Fruit fly (Drosophila melanogaster) whole organism, embryonic: ENCODE data around the gene SecCl.
A peak's percentile ranks its signal among the peaks of the same experiment; 100 is the strongest.

Source experiments
- ATbp ChIP-seq: fragments of 200-800 bp; sonication (Bioruptor generic); optimal IDR thresholded peaks from 2 replicates; lab custom pipeline; 2017; ENCODE audit warnings: missing biosample characterization, mild to moderate bottlenecking, missing genetic modification characterization, missing genetic modification reagents
- B-H1 ChIP-seq: fragments of 200-800 bp; sonication (Bioruptor generic); IDR thresholded peaks from 3 replicates; pipeline ENCODE4 v1.3.6; 2022; ENCODE audit warnings: missing biosample characterization, missing genetic modification characterization
- BEAF-32 ChIP-seq: fragments of 200-800 bp; sonication (Bioruptor generic); optimal IDR thresholded peaks from 3 replicates; lab custom pipeline; 2017; ENCODE audit warnings: missing biosample characterization, missing genetic modification characterization, mild to moderate bottlenecking, moderate library complexity, missing genetic modification reagents
- CG10462 ChIP-seq: fragments of 200-800 bp; sonication (Bioruptor generic); optimal IDR thresholded peaks from 2 replicates; lab custom pipeline; 2016; ENCODE audit warnings: missing biosample characterization, missing genetic modification characterization
- CG11456 ChIP-seq: fragments of 200-800 bp; sonication (Bioruptor generic); IDR thresholded peaks from 3 replicates; pipeline ENCODE4 v1.3.6; 2022; ENCODE audit warnings: missing biosample characterization, missing genetic modification characterization
- CG12659 ChIP-seq: fragments of 200-800 bp; sonication (Bioruptor generic); optimal IDR thresholded peaks from 3 replicates; lab custom pipeline; 2017; ENCODE audit warnings: mild to moderate bottlenecking, missing biosample characterization, missing genetic modification reagents, missing genetic modification characterization
- CG13287 ChIP-seq: fragments of 200-800 bp; sonication (Bioruptor generic); IDR thresholded peaks from 2 replicates; pipeline ENCODE4 v1.3.6; 2022; ENCODE audit warnings: missing biosample characterization, missing genetic modification characterization; ENCODE audit not compliant: partially characterized antibody
- CG14667 ChIP-seq: fragments of 200-800 bp; sonication (Bioruptor generic); IDR thresholded peaks from 2 replicates; pipeline ENCODE4 v1.3.6; 2022; ENCODE audit warnings: missing biosample characterization, missing genetic modification characterization
- CG15269 ChIP-seq: fragments of 200-800 bp; sonication (Bioruptor generic); optimal IDR thresholded peaks from 2 replicates; lab custom pipeline; 2018; ENCODE audit warnings: missing biosample characterization, mild to moderate bottlenecking, missing genetic modification characterization, moderate library complexity
- CG15514 ChIP-seq: fragments of 200-800 bp; sonication (Bioruptor generic); optimal IDR thresholded peaks from 3 replicates; lab custom pipeline; 2017; ENCODE audit warnings: missing biosample characterization, missing genetic modification characterization, mild to moderate bottlenecking, moderate library complexity, missing genetic modification reagents
- CG17361 ChIP-seq: fragments of 200-800 bp; sonication (Bioruptor generic); IDR thresholded peaks from 3 replicates; pipeline ENCODE4 v1.3.6; 2022; ENCODE audit warnings: missing biosample characterization, missing genetic modification characterization
- CG18262 ChIP-seq: fragments of 200-800 bp; optimal IDR thresholded peaks from 3 replicates; lab custom pipeline; 2019; ENCODE audit warnings: missing biosample characterization, mild to moderate bottlenecking, missing genetic modification characterization, moderate library complexity
- CG31441 ChIP-seq: fragments of 200-800 bp; sonication (Bioruptor generic); IDR thresholded peaks from 2 replicates; pipeline ENCODE4 v1.3.6; 2022; ENCODE audit warnings: missing biosample characterization, missing genetic modification characterization
- CG34376 ChIP-seq: fragments of 200-800 bp; sonication (Bioruptor generic); optimal IDR thresholded peaks from 2 replicates; lab custom pipeline; 2018; ENCODE audit warnings: missing biosample characterization, mild to moderate bottlenecking, missing genetic modification characterization
- CG42726 ChIP-seq: fragments of 200-800 bp; sonication (Bioruptor generic); IDR thresholded peaks from 2 replicates; pipeline ENCODE4 v1.3.6; 2022; ENCODE audit warnings: missing biosample characterization, missing genetic modification characterization; ENCODE audit not compliant: partially characterized antibody
- CG4360 ChIP-seq: fragments of 200-800 bp; sonication (Bioruptor generic); IDR thresholded peaks from 2 replicates; pipeline ENCODE4 v1.3.6; 2022; ENCODE audit warnings: missing biosample characterization, missing genetic modification characterization
- CG6175 ChIP-seq: fragments of 200-800 bp; sonication (Bioruptor generic); IDR thresholded peaks from 3 replicates; pipeline ENCODE4 v1.3.6; 2022; ENCODE audit warnings: missing biosample characterization, missing genetic modification characterization
- CG8281 ChIP-seq: fragments of 200-800 bp; sonication (Bioruptor generic); optimal IDR thresholded peaks from 2 replicates; lab custom pipeline; 2018; ENCODE audit warnings: missing biosample characterization, mild to moderate bottlenecking, missing genetic modification characterization, moderate library complexity
- CG8290 ChIP-seq, 3 experiments: fragments of 200-800 bp; sonication (Bioruptor generic); optimal IDR thresholded peaks; 2 replicates each; lab custom pipeline; 2016 to 2019; ENCODE audit warnings: missing biosample characterization in 3 of 3, missing genetic modification characterization in 3 of 3, mild to moderate bottlenecking in 2 of 3, moderate library complexity in 1 of 3
- CG8478 ChIP-seq: fragments of >200 bp; optimal IDR thresholded peaks from 2 replicates; lab custom pipeline; 2018
- CG9437 ChIP-seq: fragments of 200-800 bp; sonication (Bioruptor generic); optimal IDR thresholded peaks from 2 replicates; lab custom pipeline; 2018; ENCODE audit warnings: missing biosample characterization, mild to moderate bottlenecking, missing genetic modification characterization
- Chrac-16 ChIP-seq: fragments of 200-800 bp; sonication (Bioruptor generic); optimal IDR thresholded peaks from 3 replicates; lab custom pipeline; 2016; ENCODE audit warnings: missing biosample characterization, missing genetic modification characterization
- D19A ChIP-seq: fragments of 200-800 bp; optimal IDR thresholded peaks from 3 replicates; lab custom pipeline; 2019; ENCODE audit warnings: missing biosample characterization, mild to moderate bottlenecking, missing genetic modification characterization, moderate library complexity
- Dek ChIP-seq: fragments of 200-800 bp; sonication (Bioruptor generic); optimal IDR thresholded peaks from 3 replicates; lab custom pipeline; 2019; ENCODE audit warnings: missing biosample characterization, mild to moderate bottlenecking, missing genetic modification characterization, moderate library complexity
- E2f1 ChIP-seq: fragments of 200-800 bp; sonication (Bioruptor generic); IDR thresholded peaks from 2 replicates; pipeline ENCODE4 v1.3.6; 2022; ENCODE audit warnings: missing biosample characterization, missing genetic modification characterization
- Fer1 ChIP-seq: fragments of 200-800 bp; sonication (Bioruptor generic); optimal IDR thresholded peaks from 2 replicates; lab custom pipeline; 2017; ENCODE audit warnings: missing biosample characterization, mild to moderate bottlenecking, missing genetic modification characterization
- HLH3B ChIP-seq: fragments of 200-800 bp; sonication (Bioruptor generic); IDR thresholded peaks from 2 replicates; pipeline ENCODE4 v1.3.6; 2022; ENCODE audit warnings: missing biosample characterization, missing genetic modification characterization
- HLH4C ChIP-seq: fragments of 200-800 bp; sonication (Bioruptor generic); IDR thresholded peaks from 3 replicates; pipeline ENCODE4 v1.3.6; 2022; ENCODE audit warnings: missing biosample characterization, missing genetic modification characterization; ENCODE audit not compliant: partially characterized antibody
- HLH54F ChIP-seq: fragments of 200-800 bp; sonication (Bioruptor generic); optimal IDR thresholded peaks from 3 replicates; lab custom pipeline; 2016; ENCODE audit warnings: missing biosample characterization, missing genetic modification characterization
- Oaz ChIP-seq: fragments of 200-800 bp; sonication (Bioruptor generic); IDR thresholded peaks from 2 replicates; pipeline ENCODE4 v1.3.6; 2022; ENCODE audit warnings: missing biosample characterization, missing genetic modification characterization
- Oli ChIP-seq: fragments of 200-800 bp; sonication (Bioruptor generic); optimal IDR thresholded peaks from 2 replicates; lab custom pipeline; 2018; ENCODE audit warnings: missing biosample characterization, mild to moderate bottlenecking, missing genetic modification characterization, moderate library complexity
- Rfx ChIP-seq: fragments of 200-800 bp; sonication (Bioruptor generic); IDR thresholded peaks from 2 replicates; pipeline ENCODE4 v1.3.6; 2022; ENCODE audit warnings: missing biosample characterization, missing genetic modification characterization
- Rx ChIP-seq: fragments of 200-800 bp; sonication (Bioruptor generic); IDR thresholded peaks from 2 replicates; pipeline ENCODE4 v1.3.6; 2022; ENCODE audit warnings: missing biosample characterization, missing genetic modification characterization
- Usf ChIP-seq: fragments of 200-800 bp; sonication (Bioruptor generic); optimal IDR thresholded peaks from 2 replicates; lab custom pipeline; 2017; ENCODE audit warnings: missing genotype, missing biosample characterization, missing genetic modification characterization
- bcd ChIP-seq: fragments of 200-800 bp; sonication (Bioruptor generic); optimal IDR thresholded peaks from 2 replicates; lab custom pipeline; 2017; ENCODE audit warnings: missing biosample characterization, mild to moderate bottlenecking, missing genetic modification characterization
- caup ChIP-seq: fragments of 200-800 bp; sonication (Bioruptor generic); optimal IDR thresholded peaks from 3 replicates; lab custom pipeline; 2017; ENCODE audit warnings: missing biosample characterization, mild to moderate bottlenecking, missing genetic modification characterization, moderate library complexity; ENCODE audit not compliant: severe bottlenecking
- cwo ChIP-seq: fragments of 200-800 bp; sonication (Bioruptor generic); optimal IDR thresholded peaks from 3 replicates; lab custom pipeline; 2017; ENCODE audit warnings: missing biosample characterization, missing genetic modification characterization, mild to moderate bottlenecking, moderate library complexity, missing genetic modification reagents
- esg ChIP-seq: fragments of 200-800 bp; sonication (Bioruptor generic); conservative IDR thresholded peaks from 2 replicates; pipeline ENCODE4 v1.3.6; 2022; ENCODE audit warnings: missing biosample characterization, missing genetic modification characterization
- gem ChIP-seq: fragments of 200-800 bp; sonication (Bioruptor generic); optimal IDR thresholded peaks from 2 replicates; lab custom pipeline; 2019; ENCODE audit warnings: missing biosample characterization, mild to moderate bottlenecking, missing genetic modification characterization, moderate library complexity
- grau ChIP-seq: fragments of 200-800 bp; optimal IDR thresholded peaks from 3 replicates; lab custom pipeline; 2019; ENCODE audit warnings: missing biosample characterization, mild to moderate bottlenecking, missing genetic modification characterization, moderate library complexity
- jigr1 ChIP-seq: fragments of 200-800 bp; sonication (Bioruptor generic); IDR thresholded peaks from 3 replicates; pipeline ENCODE4 v1.3.6; 2022; ENCODE audit warnings: missing biosample characterization, missing genetic modification characterization
- prd ChIP-seq, 3 experiments: fragments of >200 bp in 2 of 3; fragments of 200-800 bp in 1 of 3; sonication (Bioruptor generic) in 1 of 3; optimal IDR thresholded peaks in 2 of 3; IDR thresholded peaks in 1 of 3; 2 replicates in 2 of 3; 3 replicates in 1 of 3; pipeline versions ENCODE4 v1.3.6 to Lab custom; 2017 to 2022; ENCODE audit warnings: missing biosample characterization in 1 of 3, missing genetic modification characterization in 1 of 3
- row ChIP-seq: fragments of 200-800 bp; sonication (Bioruptor generic); IDR thresholded peaks from 3 replicates; pipeline ENCODE4 v1.3.6; 2022; ENCODE audit warnings: missing biosample characterization, missing genetic modification characterization
- schlank ChIP-seq: fragments of 200-800 bp; sonication (Bioruptor generic); optimal IDR thresholded peaks from 2 replicates; lab custom pipeline; 2018; ENCODE audit warnings: missing biosample characterization, mild to moderate bottlenecking, missing genetic modification characterization
- slbo ChIP-seq: fragments of 200-800 bp; sonication (Bioruptor generic); IDR thresholded peaks from 2 replicates; pipeline ENCODE4 v1.3.6; 2022; ENCODE audit warnings: missing biosample characterization, missing genetic modification characterization
- sug ChIP-seq: fragments of 200-800 bp; optimal IDR thresholded peaks from 2 replicates; lab custom pipeline; 2019; ENCODE audit warnings: missing biosample characterization, mild to moderate bottlenecking, missing genetic modification characterization, moderate library complexity
- tio ChIP-seq: fragments of 200-800 bp; sonication (Bioruptor generic); optimal IDR thresholded peaks from 2 replicates; lab custom pipeline; 2017; ENCODE audit warnings: missing biosample characterization, missing genetic modification characterization, inconsistent platforms
- tup ChIP-seq: fragments of 200-800 bp; sonication (Bioruptor generic); optimal IDR thresholded peaks from 2 replicates; lab custom pipeline; 2016; ENCODE audit warnings: missing biosample characterization, mild to moderate bottlenecking, missing genetic modification characterization, moderate library complexity
- wek ChIP-seq: fragments of 200-800 bp; sonication (Bioruptor generic); optimal IDR thresholded peaks from 3 replicates; lab custom pipeline; 2018; ENCODE audit warnings: missing biosample characterization, mild to moderate bottlenecking, missing genetic modification characterization, moderate library complexity

Gene SecCl

DNA sequence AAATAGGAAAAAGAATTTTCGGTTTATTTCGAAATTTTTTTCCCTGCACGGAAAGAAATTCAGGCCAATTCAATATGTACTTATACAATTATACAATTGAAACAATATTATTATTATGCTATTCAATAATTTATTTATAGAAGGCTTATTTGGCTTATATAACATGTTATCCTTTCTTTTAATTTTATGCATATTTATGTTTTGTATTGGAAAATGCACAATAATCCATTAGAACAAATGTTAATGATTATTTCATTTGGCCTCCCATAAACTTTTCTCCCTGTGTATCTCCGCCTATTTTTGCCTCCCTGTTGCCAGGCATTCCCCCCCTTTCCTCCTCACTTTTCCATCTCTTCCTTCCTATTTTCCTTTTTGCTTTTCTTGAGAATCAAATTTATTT lies 22.0 kb upstream of the SecCl start (continued):
- TF ChIP-seq grau (tag; lab: Kevin White, UChicago) (peak; percentile 53), CG31441 (GFP tag; lab: Robert Waterston, UW) (peak; percentile 31; the same call in 1 of the 2 replicates), slbo (GFP tag; lab: Robert Waterston, UW) (peak; percentile 52), tio (peak; percentile 19), row (GFP tag; lab: Robert Waterston, UW) (peak; percentile 72), gem (peak; percentile 63), D19A (tag; lab: Kevin White, UChicago) (no peak), wek (no peak), B-H1 (GFP tag; lab: Robert Waterston, UW) (no peak), CG12659 (GFP tag; lab: Kevin White, UChicago) (peak; percentile 30), sug (tag; lab: Kevin White, UChicago) (peak; percentile 33), Chrac-16 (GFP tag; lab: Kevin White, UChicago) (no peak), CG13287 (GFP tag; lab: Robert Waterston, UW) (no peak), jigr1 (no peak), CG8478 (lab: Kevin White, UChicago) (no peak), Oli (tag; lab: Kevin White, UChicago) (peak; percentile 16), HLH3B (0 out of 2 replicates have a peak, but pooled peaks have one; percentile 19), CG4360 (no peak), CG9437 (GFP tag; lab: Kevin White, UChicago) (no peak), CG17361 (GFP tag; lab: Robert Waterston, UW) (peak; percentile 55; the same call in 2 of the 3 replicates), ATbp (peak; percentile 17), Rx (GFP tag; lab: Robert Waterston, UW) (no peak), CG14667 (GFP tag; lab: Robert Waterston, UW) (0 out of 2 replicates have a peak, but pooled peaks have one; percentile 4), CG15514 (GFP tag; lab: Kevin White, UChicago) (peak; percentile 18), HLH4C (GFP tag; lab: Robert Waterston, UW) (no peak), BEAF-32 (GFP tag; lab: Kevin White, UChicago) (no peak), Usf (GFP tag; lab: Kevin White, UChicago) (no peak), CG11456 (no peak), tup (GFP tag; lab: Kevin White, UChicago) (no peak), caup (GFP tag; lab: Kevin White, UChicago) (peak; percentile 3), CG8290 (GFP tag; optimal IDR thresholded peaks at IDR 0.05; lab: Kevin White, UChicago) (no peak), CG8290 (tag; optimal IDR thresholded peaks at IDR 0.05; lab: Kevin White, UChicago) (no peak), Fer1 (GFP tag; lab: Kevin White, UChicago) (peak; percentile 53), CG15269 (tag; lab: Kevin White, UChicago) (peak; percentile 17), CG8281 (tag; lab: Kevin White, UChicago) (no peak), CG18262 (tag; lab: Kevin White, UChicago) (peak; percentile 29), HLH54F (no peak), E2f1 (0 out of 2 replicates have a peak, but pooled peaks have one; percentile 9), Oaz (GFP tag; lab: Robert Waterston, UW) (no peak), cwo (GFP tag; lab: Kevin White, UChicago) (peak; percentile 43), esg (GFP tag; lab: Robert Waterston, UW) (0 out of 2 replicates have a peak, but pooled peaks have one; percentile 7), prd (optimal IDR thresholded peaks at IDR 0.05; lab: Kevin White, UChicago) (no peak), prd (GFP tag; IDR thresholded peaks at IDR 0.05; lab: Robert Waterston, UW) (0 out of 3 replicates have a peak, but pooled peaks have one; percentile 36), CG6175 (GFP tag; lab: Robert Waterston, UW) (no peak), Dek (peak; percentile 19), CG10462 (no peak), bcd (peak; percentile 36), Rfx (GFP tag; lab: Robert Waterston, UW) (0 out of 2 replicates have a peak, but pooled peaks have one; percentile 17), CG34376 (GFP tag; lab: Kevin White, UChicago) (no peak), CG42726 (GFP tag; lab: Robert Waterston, UW) (no peak), schlank (tag; lab: Kevin White, UChicago) (no peak)
